Fruit fly (Drosophila melanogaster): ENCODE results near the gene CG44574.
A peak's percentile ranks its signal among the peaks of the same experiment; 100 is the strongest.

Gene CG44574

DNA sequence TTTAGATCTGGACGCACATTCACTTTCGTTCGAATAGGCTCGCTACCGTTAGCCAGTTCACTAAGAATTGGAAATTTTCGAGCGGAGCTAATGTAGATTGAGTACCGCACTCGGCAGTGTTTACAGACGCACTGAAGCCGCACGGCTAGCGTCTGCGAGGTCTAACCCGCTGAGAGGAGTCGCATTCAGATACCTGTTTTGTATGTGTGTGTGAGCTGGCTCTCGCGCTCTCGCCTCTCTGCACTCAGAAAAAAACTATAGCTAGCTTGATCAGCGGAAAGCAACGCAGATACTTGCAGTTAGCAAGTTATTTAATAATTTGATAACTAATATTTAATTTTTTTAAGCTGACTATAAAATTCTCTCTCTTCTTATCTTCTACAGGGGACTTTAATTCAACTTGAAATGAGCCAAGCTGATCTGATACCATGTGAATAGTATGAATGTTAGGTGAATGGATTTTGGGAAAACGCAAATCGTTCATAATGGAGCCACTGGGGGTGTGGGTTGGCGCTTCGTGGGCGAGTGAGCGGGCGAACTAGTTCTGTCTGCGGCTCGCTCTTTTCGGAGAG is 4.1 kb upstream of the CG44574 start, which contains the start of gene rau (continued):
- TF ChIP-seq CG33557 (GFP tag; optimal IDR thresholded peaks at IDR 0.05) (peak; percentile 70), HmgZ (tag; optimal IDR thresholded peaks at IDR 0.05) (peak; percentile 77), dmrt99B (tag; optimal IDR thresholded peaks at IDR 0.05) (peak; percentile 83), CG10565 (GFP tag; optimal IDR thresholded peaks at IDR 0.05) (no peak), CG14965 (GFP tag; optimal IDR thresholded peaks at IDR 0.05; ENCODE audit: borderline replicate concordance) (no peak), CG14441 (GFP tag; IDR thresholded peaks at IDR 0.05) (peak; percentile 61), CG10654 (GFP tag; optimal IDR thresholded peaks at IDR 0.05) (peak; percentile 65), vfl (GFP tag; optimal IDR thresholded peaks at IDR 0.05) (peak; percentile 23), CrebB (tag; optimal IDR thresholded peaks at IDR 0.05) (peak; percentile 20), otp (GFP tag; IDR thresholded peaks at IDR 0.05) (0 out of 3 replicates have a peak, but pooled peaks have one; percentile 17), tx (GFP tag; optimal IDR thresholded peaks at IDR 0.05) (no peak), bcd (GFP tag; optimal IDR thresholded peaks at IDR 0.05) (peak; percentile 76), en (GFP tag; optimal IDR thresholded peaks at IDR 0.05) (no peak), CG8388 (GFP tag; optimal IDR thresholded peaks at IDR 0.05) (peak; percentile 65), schlank (tag; optimal IDR thresholded peaks at IDR 0.05) (peak; percentile 3), grau (tag; optimal IDR thresholded peaks at IDR 0.05) (peak; percentile 69), chm (GFP tag; IDR thresholded peaks at IDR 0.05) (peak; percentile 85; the same call in 1 of the 2 replicates), crp (GFP tag; optimal IDR thresholded peaks at IDR 0.05) (no peak), da (GFP tag; optimal IDR thresholded peaks at IDR 0.05) (no peak), cwo (GFP tag; optimal IDR thresholded peaks at IDR 0.05) (peak; percentile 72), CG14014 (GFP tag; IDR thresholded peaks at IDR 0.05) (peak; percentile 65), Ada2b (GFP tag; IDR thresholded peaks at IDR 0.05) (peak; percentile 68), CG12219 (GFP tag; optimal IDR thresholded peaks at IDR 0.05) (peak; percentile 60), Atf6 (GFP tag; IDR thresholded peaks at IDR 0.05) (peak; percentile 81), CG12155 (GFP tag; optimal IDR thresholded peaks at IDR 0.05) (peak; percentile 68), salm (tag; optimal IDR thresholded peaks at IDR 0.05) (no peak), lbe (GFP tag; optimal IDR thresholded peaks at IDR 0.05) (peak; percentile 38), jigr1 (GFP tag; IDR thresholded peaks at IDR 0.05) (0 out of 3 replicates have a peak, but pooled peaks have one; percentile 41), CG6765 (GFP tag; optimal IDR thresholded peaks at IDR 0.05) (peak; percentile 34), Sry-δ (GFP tag; optimal IDR thresholded peaks at IDR 0.05) (no peak), Nf-YB (GFP tag; optimal IDR thresholded peaks at IDR 0.05) (peak; percentile 36), Eip74EF (GFP tag; optimal IDR thresholded peaks at IDR 0.05) (peak in 1 of 2 experiments; percentile 53), MTF-1 (GFP tag; optimal IDR thresholded peaks at IDR 0.05; ENCODE audit: borderline replicate concordance) (no peak), CG15269 (tag; optimal IDR thresholded peaks at IDR 0.05) (peak; percentile 72), nau (GFP tag; optimal IDR thresholded peaks at IDR 0.05) (peak; percentile 55), CG42726 (GFP tag; IDR thresholded peaks at IDR 0.05; ENCODE audit: partially characterized antibody) (peak; percentile 62; the same call in 1 of the 2 replicates), CG6791 (GFP tag; IDR thresholded peaks at IDR 0.05; ENCODE audit: partially characterized antibody) (no peak), Poxn (GFP tag; IDR thresholded peaks at IDR 0.05) (no peak), CG16779 (GFP tag; IDR thresholded peaks at IDR 0.05) (no peak), CG31365 (tag; optimal IDR thresholded peaks at IDR 0.05) (no peak), shn (GFP tag; optimal IDR thresholded peaks at IDR 0.05) (peak; percentile 4), Nf-YA (GFP tag; IDR thresholded peaks at IDR 0.05) (no peak), CG11093 (GFP tag; IDR thresholded peaks at IDR 0.05) (no peak; the same call in 1 of the 3 replicates), ato (GFP tag; IDR thresholded peaks at IDR 0.05; ENCODE audit: partially characterized antibody) (peak; percentile 43; the same call in 1 of the 2 replicates), CG8924 (tag; optimal IDR thresholded peaks at IDR 0.05) (peak; percentile 84), Spps (tag; optimal IDR thresholded peaks at IDR 0.05) (peak; percentile 66), slbo (GFP tag; IDR thresholded peaks at IDR 0.05) (peak; percentile 77), run (tag; optimal IDR thresholded peaks at IDR 0.05) (peak; percentile 45), dimm (GFP tag; IDR thresholded peaks at IDR 0.05) (no peak)
